Fruit fly (Drosophila melanogaster): ENCODE results near the gene CG6153.
A peak's percentile ranks its signal among the peaks of the same experiment; 100 is the strongest.

The CG6153 gene

DNA sequence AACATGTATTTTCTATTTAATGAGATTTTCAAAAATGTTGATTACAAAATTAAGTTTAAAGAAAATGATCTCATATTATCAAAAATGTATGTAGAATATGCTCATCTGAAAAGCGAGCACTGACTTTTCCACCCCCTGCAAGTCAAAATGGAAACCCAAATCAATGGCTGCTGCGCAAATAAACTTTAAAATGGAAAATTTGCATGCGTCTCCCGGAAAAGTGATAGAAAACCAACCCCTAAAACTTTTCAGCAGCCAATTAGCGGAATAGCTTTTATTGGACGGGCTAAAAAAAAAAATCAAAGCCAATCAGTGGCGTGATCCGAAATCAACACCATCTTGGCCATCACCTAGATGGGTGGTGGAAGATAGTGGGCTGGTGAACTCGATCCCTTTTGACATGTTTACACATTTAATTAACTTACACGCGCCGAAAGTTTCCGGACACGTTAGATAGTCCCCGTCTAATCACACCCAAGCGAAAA is 3.5 kb upstream of the CG6153 start:
- no peak for TF ChIP-seq CG17801 (GFP tag; optimal IDR thresholded peaks at IDR 0.05; ENCODE audit: partially characterized antibody)

DNA sequence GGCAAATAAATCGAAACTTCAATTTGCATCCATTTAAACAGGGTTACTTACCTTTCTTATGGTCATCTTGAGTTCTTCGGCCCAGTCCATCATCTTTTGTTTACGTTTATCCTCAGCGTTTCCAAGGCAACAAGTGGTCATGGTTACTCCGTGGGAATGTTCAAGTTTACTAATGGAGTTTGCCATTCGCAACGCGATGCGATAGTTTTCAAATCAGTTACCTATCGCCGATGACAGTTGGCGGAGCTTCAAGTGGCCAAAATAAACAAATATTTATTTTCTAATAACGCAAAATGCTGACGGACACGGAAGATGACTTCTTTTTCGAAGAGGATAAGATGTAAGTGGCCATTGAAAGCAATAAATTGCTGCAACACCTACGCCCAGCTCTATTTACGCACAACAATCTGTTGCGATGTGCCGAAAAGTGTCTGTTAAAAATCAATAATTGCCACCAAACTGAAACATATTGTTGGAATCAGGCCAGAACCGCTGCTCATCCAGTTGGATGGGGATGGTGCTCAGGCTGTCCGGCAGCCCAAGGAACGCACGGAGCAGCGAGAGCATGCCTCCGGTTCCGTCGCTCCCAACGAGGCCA is 2.1 kb downstream of the CG6153 start, which contains the start of the genes IFT43 and PICK1:
IFT43 (minus strand) TSS at position 166 of the 598 bp plus-strand sequence.
PICK1 (plus strand) TSS at position 211 of the 598 bp plus-strand sequence.
- no peak for TF ChIP-seq CG17801 (GFP tag; optimal IDR thresholded peaks at IDR 0.05; ENCODE audit: partially characterized antibody)

DNA sequence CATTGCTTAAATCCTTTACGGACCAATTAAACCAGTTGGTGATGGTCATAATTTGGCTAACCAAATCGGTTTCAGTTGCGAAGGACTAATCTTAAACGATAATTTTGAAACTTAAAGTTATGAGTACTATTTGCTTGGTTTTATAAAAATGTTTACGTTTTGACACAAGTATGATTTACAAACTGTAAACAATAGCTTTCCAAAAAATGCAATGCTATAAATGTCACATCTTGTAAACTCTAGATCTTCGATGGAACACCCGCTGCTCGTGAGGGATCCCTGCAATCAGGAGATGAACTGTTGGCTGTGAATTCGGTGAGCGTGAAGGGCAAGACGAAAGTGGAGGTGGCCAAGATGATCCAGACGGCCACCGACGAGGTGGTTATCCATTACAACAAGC is 4.4 kb downstream of the CG6153 start, which contains the start of gene CG5781:
CG5781 (minus strand) TSS at position 101 of the 400 bp plus-strand sequence.
- no peak for TF ChIP-seq CG17801 (GFP tag; optimal IDR thresholded peaks at IDR 0.05; ENCODE audit: partially characterized antibody)

DNA sequence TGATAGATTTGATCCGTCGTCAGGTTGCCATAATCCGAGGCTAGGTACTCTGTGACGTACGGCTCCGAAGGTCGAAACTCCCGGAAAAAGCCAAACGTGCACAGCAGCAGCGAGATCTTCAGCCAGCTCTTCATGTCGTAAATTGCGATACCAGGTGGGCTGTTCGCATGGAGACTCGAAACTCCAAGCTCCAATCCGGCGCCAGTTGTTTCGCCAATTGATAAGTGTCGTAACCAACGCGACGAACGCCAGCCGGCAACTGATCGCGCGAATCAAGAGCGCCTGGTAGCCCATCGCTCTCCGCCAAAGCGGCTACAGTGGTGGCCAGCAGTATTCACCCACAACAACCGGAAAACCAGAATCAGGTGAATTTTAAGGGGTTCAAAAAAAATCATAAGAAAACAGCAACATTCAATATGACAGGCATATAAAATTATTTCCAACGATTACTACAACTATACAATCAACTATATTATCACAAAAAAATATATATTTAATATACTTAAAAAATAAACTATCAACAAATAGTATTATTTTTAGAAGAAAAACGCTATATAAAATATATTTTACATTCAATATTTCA is 7.7 kb downstream of the CG6153 start, which contains the start of gene CG17036:
CG17036 (minus strand) TSS at position 366 of the 583 bp plus-strand sequence.
- TF ChIP-seq CG17801 (GFP tag; optimal IDR thresholded peaks at IDR 0.05; ENCODE audit: partially characterized antibody): peak; percentile 49

DNA sequence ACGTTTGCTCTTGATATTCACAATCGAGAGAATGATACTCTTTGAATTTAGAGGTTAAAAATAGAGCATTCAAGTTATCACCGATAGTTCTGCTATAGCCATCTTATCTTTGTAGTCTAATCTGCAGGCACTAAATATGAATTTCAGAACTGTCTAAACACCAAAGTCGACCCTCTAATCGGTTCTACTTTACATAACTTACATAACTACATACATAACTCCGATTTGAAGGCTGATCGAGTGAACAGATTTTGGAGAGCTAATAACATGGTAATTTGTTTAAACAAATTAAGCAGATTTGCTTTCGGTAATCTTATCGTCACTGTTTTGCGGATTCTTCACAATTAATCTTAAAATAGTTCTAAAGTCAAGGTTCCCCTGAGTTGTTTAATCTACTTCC is 8.7 kb downstream of the CG6153 start:
- no peak for TF ChIP-seq CG17801 (GFP tag; optimal IDR thresholded peaks at IDR 0.05; ENCODE audit: partially characterized antibody)

DNA sequence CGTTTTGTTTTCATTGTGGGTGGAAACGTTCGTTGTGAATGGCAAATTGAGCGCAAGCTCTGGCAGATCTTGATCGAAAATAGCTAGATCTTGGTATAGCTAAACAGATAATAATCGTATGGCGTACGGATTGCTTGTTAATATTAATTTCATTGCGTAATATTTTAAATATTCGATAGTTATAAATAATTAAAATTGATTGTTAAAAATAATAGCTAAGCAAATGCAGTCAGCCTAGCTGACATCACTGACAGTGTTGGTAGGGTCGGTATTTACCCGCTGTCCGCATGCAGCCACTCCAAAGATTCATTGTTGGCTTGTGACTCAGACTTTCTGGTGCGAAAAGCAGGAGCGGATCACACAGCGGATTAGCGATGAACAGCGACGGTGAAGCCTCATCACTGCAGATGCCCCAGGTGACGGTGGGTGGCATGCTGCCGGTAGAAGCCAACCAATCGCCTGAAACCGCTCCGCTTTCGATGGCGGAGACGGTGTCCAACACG is 11.7 kb downstream of the CG6153 start, which contains the start of the genes CG5776 and spict:
CG5776 (minus strand) TSS at position 34 of the 503 bp plus-strand sequence.
spict (plus strand) TSS at position 308 of the 503 bp plus-strand sequence.
- peak; percentile 81 for TF ChIP-seq CG17801 (GFP tag; optimal IDR thresholded peaks at IDR 0.05; ENCODE audit: partially characterized antibody)

DNA sequence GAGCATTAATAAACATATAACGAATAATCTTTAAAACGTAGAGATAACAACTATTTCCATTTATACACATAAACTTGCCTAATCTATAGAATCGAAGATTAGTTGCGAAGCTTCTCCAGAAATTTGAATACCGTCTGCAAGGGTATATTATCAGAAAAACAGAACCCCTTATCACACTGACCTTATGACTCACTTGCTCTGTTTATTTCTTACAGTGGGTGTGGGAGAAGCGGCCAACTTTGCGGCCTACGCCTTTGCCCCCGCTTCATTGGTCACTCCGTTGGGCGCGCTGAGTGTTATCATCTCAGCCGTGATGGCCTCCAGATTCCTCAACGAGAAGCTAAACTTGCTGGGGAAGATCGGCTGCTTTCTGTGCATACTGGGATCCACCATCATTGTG is 12.6 kb downstream of the CG6153 start:
- TF ChIP-seq CG17801 (GFP tag; optimal IDR thresholded peaks at IDR 0.05; ENCODE audit: partially characterized antibody): no peak

DNA sequence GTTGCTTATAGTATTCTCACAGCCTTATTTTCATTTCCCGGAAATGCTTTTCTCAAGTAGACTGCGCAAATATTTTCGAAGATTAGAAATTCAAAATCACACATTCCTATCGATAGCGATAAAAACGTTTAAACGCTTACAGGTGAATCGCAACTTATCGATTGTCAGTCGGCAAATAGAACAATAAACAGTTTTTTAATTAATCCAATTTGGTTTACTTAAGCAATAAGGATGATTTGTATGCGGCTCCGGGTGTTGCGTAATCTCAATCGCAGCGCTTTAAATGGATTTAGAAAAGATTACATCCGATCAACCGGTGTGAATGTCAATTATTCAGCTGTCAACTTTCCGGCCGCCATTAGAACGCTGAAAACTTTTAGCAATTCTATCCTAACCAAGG is 14.7 kb downstream of the CG6153 start, which contains the start of the genes CG6180 and CG15484:
CG6180 (plus strand) TSS at position 122 of the 400 bp plus-strand sequence.
CG15484 (minus strand) TSS at position 172 of the 400 bp plus-strand sequence.
- TF ChIP-seq CG17801 (GFP tag; optimal IDR thresholded peaks at IDR 0.05; ENCODE audit: partially characterized antibody): peak; percentile 22

DNA sequence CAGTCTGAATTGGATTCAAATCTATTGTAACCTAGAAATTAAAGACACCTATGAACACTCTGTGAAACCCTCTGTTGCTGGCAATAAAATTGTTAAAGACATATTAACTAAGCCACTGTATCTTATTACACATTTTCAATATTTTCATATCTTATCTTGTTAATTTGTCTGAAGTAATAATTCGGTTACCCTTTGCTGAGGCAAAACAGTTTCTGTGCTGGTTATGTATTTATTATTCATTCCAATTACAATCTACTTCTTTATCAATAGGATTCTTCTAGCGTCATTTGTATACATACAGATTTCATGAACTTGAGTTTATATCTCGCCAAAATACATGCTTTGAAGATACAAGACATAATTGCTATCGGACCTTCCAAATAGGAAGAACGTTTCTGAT is 15.8 kb downstream of the CG6153 start:
- TF ChIP-seq CG17801 (GFP tag; optimal IDR thresholded peaks at IDR 0.05; ENCODE audit: partially characterized antibody): no peak

DNA sequence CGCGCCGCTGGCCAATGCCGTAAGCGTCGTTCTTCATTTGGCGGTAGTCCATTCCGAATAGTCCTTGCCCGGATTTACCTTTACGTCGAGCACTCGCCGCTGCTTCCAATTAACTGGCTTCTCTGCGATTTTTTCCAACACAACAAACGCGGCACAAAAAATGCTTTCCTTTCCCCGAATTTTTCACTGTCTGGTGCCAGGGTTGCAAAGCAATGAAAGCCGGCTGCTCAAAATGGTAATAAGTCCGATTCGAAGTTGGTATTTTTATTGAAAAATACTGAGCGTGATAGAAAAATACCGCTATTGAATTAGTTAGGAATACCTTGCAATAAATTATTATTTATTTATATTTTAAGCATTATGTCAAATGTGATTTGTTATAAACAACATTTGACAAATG is 19.5 kb downstream of the CG6153 start:
- peak; percentile 17 for TF ChIP-seq CG17801 (GFP tag; optimal IDR thresholded peaks at IDR 0.05; ENCODE audit: partially characterized antibody)

DNA sequence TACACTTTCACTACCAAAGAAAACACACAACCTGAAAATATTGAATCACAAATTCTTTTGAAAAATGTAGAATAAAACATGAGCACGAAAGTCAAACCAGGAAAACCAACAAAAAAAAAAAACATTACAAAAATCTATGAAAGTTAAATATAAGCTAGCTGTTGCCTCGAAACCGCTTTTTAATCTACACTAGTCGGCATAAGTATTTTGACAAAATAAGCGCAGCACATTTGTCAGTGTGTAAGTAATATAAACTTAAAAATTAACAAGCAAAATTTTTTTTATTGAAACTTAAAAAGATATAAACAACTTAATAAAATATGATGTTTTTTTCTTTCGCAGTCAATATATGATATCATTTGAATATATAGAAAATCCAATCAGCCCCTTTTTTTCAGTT is 20.1 kb downstream of the CG6153 start, which contains the start of gene CG5787:
CG5787 (minus strand) TSS at position 101 of the 400 bp plus-strand sequence.
- TF ChIP-seq CG17801 (GFP tag; optimal IDR thresholded peaks at IDR 0.05; ENCODE audit: partially characterized antibody): no peak

DNA sequence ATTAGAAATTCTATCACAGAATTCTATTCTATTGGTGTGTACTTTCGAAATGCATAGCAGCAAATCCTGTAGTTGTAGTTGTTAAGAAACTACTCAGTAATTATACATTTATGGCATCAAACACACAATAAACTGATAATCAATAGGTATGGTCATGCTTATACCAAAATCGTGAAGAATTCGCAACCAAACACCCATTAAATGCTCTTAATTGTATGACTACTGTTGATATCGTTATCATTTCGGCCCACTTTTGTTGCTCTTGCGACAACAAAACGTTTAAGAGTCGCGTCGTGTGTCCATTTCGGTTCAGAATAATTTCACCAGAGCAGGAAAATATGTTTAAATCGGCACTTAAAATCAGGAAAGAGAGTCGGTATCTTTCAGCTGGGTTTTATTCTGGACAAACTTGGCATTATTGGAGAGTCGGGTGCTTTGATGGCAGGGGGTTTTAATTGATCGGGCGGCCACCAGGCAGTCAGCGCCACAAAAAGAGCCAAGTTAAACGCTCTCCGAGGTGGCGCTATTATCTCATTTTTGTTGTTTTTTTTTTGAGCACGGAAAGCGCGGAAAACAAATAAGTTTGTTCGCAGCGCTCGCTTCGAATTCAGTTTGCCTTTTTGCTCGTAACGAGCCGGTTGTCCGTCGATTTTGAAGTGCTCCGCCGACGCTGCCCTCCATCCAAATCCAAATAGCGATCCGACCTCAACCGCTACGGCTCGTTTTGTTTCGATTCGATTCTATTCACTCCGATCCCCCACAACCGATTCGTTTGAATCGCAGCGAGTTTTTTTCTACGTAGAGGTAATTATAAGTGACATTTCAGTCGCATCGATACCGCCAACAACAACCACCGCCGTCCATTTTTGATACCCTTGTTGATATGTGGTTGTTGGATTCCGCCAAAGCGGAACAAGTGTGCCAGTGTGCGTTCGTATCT is 25.9 kb downstream of the CG6153 start, which contains the start of gene MRP:
MRP (plus strand) TSS at position 609 of the 940 bp plus-strand sequence.
- no peak for TF ChIP-seq CG17801 (GFP tag; optimal IDR thresholded peaks at IDR 0.05; ENCODE audit: partially characterized antibody)

DNA sequence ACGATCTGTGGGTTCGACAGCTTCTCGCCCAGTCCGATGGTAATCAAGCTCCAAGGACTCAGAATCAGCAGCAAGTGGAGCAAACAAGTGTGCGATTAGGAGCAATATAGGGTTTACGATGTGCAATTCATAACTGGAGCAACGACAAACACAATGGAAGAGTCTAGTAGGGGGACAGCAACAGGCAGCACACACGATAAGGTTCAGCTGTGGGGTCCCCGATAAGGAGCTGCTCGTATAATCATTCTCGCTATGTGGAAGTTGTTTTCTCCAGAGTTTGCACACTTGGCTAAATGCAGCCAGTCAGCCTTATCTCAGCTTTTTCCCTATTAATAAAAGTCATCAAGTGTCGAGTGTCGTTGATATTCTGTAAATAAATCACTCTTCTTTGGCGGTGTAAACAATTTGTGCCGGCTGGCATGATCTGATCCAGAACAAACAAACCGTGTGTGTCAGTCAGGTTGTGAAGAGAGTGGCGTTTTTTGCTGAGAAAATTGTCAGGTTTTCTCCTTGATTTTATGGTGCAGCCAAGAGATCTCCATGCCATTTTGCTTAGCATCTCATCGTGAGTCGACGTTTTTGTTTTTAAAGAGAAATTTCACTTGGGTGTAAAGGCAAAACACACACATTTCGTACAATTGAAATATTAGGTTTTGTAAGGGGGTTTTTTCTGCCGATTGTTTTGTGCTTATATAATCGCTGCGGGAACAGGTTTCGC is 27.1 kb downstream of the CG6153 start:
- TF ChIP-seq CG17801 (GFP tag; optimal IDR thresholded peaks at IDR 0.05; ENCODE audit: partially characterized antibody): no peak
